Fruit fly (Drosophila melanogaster): ENCODE measurements around the gene Ltn1.

DNA sequence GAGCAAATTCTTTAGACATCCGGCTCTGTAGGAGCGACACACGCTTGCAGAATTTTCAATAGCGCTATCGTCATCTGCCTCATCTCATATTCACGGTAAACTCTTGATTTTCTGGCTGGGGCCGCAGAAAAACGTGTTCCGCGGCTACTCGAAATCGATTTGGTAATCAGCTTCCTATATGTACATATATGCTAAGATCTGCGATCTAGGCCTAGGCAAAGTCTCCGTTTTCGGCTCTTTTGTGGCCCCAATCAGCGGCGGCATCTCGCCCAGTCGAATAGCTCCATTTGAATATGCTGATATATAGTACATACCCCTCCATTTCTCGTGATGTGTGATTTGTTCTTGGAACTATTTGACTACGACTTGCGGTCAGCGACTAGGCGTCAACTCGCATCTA lies 10.9 kb upstream of the Ltn1 start:
- TF ChIP-seq dsf (GFP tag; optimal IDR thresholded peaks at IDR 0.05; ENCODE audit: borderline replicate concordance) (no peak), Hnf4 (GFP tag; optimal IDR thresholded peaks at IDR 0.05) (no peak), br (GFP tag; optimal IDR thresholded peaks at IDR 0.05) (no peak), Rel (GFP tag; optimal IDR thresholded peaks at IDR 0.05) (no peak), Rel (tag; optimal IDR thresholded peaks at IDR 0.05) (no peak), dmrt93B (GFP tag; optimal IDR thresholded peaks at IDR 0.05) (no peak), lola (GFP tag; optimal IDR thresholded peaks at IDR 0.05) (no peak), Dfd (GFP tag; optimal IDR thresholded peaks at IDR 0.05) (no peak), usp (GFP tag; optimal IDR thresholded peaks at IDR 0.05) (no peak), psq (GFP tag; optimal IDR thresholded peaks at IDR 0.05) (no peak), Sp1 (GFP tag; optimal IDR thresholded peaks at IDR 0.05) (no peak), fru (GFP tag; optimal IDR thresholded peaks at IDR 0.05) (no peak), Mio (GFP tag; optimal IDR thresholded peaks at IDR 0.05) (no peak), pan (optimal IDR thresholded peaks at IDR 0.05) (no peak)

All from whole organism, wandering third instar larva.